Worm (Caenorhabditis elegans): ENCODE measurements around the gene spig-4.

ce11 chrV:14320730-14321319, 14.2 kb upstream of the spig-4 start:
- TF ChIP-seq nfya-2 (GFP tag; IDR thresholded peaks at IDR 0.05) (no peak), lin-54 (GFP tag; optimal IDR thresholded peaks at IDR 0.05) (no peak), ekl-4 (GFP tag; IDR thresholded peaks at IDR 0.05) (no peak), ama-1 (optimal IDR thresholded peaks at IDR 0.05) (no peak), ama-1 (GFP tag; optimal IDR thresholded peaks at IDR 0.05) (no peak), him-1 (tag; optimal IDR thresholded peaks at IDR 0.05) (no peak), C06A6.2 (GFP tag; conservative IDR thresholded peaks at IDR 0.05) (no peak), F55B11.4 (tag; optimal IDR thresholded peaks at IDR 0.05; ENCODE audit: borderline replicate concordance, insufficient read depth) (no peak), fkh-3 (tag; optimal IDR thresholded peaks at IDR 0.05) (no peak), rec-8 (tag; optimal IDR thresholded peaks at IDR 0.05) (no peak), lsy-27 (tag; optimal IDR thresholded peaks at IDR 0.05; ENCODE audit: borderline replicate concordance, insufficient read depth) (no peak), nhr-179 (tag; optimal IDR thresholded peaks at IDR 0.05) (no peak)

Data from whole organism, young adult.